Worm (Caenorhabditis elegans) whole organism, midembryonic: ENCODE results near the gene C48B4.3.

Source experiments
- T22C8.4 ChIP-seq: fragments of 200-800 bp; sonication (Bioruptor generic); IDR thresholded peaks from 2 replicates; pipeline ENCODE4 v1.3.6; 2022; ENCODE audit warnings: missing genetic modification characterization, missing compliant biosample characterization
- cog-1 ChIP-seq: sonication (generic microtip); optimal IDR thresholded peaks from 2 replicates; lab custom pipeline; 2016; ENCODE audit warnings: missing genetic modification characterization, missing compliant biosample characterization
- flt-1 ChIP-seq: fragments of 200-800 bp; sonication (Bioruptor generic); IDR thresholded peaks from 2 replicates; pipeline ENCODE4 v1.3.6; 2022; ENCODE audit warnings: missing genetic modification characterization, missing compliant biosample characterization
- klf-2 ChIP-seq: fragments of 200-800 bp; sonication (Bioruptor generic); conservative IDR thresholded peaks from 2 replicates; pipeline ENCODE4 v1.3.6; 2022; ENCODE audit warnings: missing genetic modification reagents, missing genetic modification characterization, missing compliant biosample characterization
- med-1 ChIP-seq: sonication (generic microtip); optimal IDR thresholded peaks from 2 replicates; lab custom pipeline; 2017; ENCODE audit warnings: missing genetic modification characterization, mild to moderate bottlenecking, missing compliant biosample characterization, antibody characterized with exemption, missing genetic modification reagents; ENCODE audit not compliant: insufficient read depth
- ref-1 ChIP-seq: fragments of 200-800 bp; sonication (Bioruptor generic); conservative IDR thresholded peaks from 2 replicates; pipeline ENCODE4 v1.3.6; 2022; ENCODE audit warnings: missing genetic modification reagents, missing genetic modification characterization, missing compliant biosample characterization
- tab-1 ChIP-seq: fragments of 200-800 bp; sonication (Bioruptor generic); IDR thresholded peaks from 2 replicates; pipeline ENCODE4 v1.3.6; 2022; ENCODE audit warnings: missing genetic modification characterization, missing compliant biosample characterization
- ztf-23 ChIP-seq: fragments of 200-800 bp; sonication (Bioruptor generic); IDR thresholded peaks from 2 replicates; pipeline ENCODE4 v1.3.6; 2022; ENCODE audit warnings: missing genetic modification reagents, missing genetic modification characterization, missing compliant biosample characterization
- ztf-29 ChIP-seq: fragments of 200-800 bp; sonication (Bioruptor generic); IDR thresholded peaks from 2 replicates; pipeline ENCODE4 v1.3.6; 2022; ENCODE audit warnings: missing genetic modification reagents, missing genetic modification characterization, missing compliant biosample characterization

Gene C48B4.3

ce11 chrIII:9564410-9564809 is 17.8 kb downstream of the C48B4.3 start, which contains the start of gene C48B4.10:
C48B4.10 (minus strand) TSS chrIII:9564510.
- TF ChIP-seq T22C8.4 (GFP tag; lab: Robert Waterston, UW) = no peak
- TF ChIP-seq klf-2 (GFP tag; lab: Robert Waterston, UW) = no peak
- no peak for TF ChIP-seq ztf-23
- TF ChIP-seq cog-1 (tag; lab: Kevin White, UChicago) = no peak
- TF ChIP-seq flt-1 = no peak
- TF ChIP-seq med-1 (GFP tag; lab: Kevin White, UChicago) = no peak
- no peak for TF ChIP-seq ztf-29 (GFP tag; lab: Robert Waterston, UW)
- no peak for TF ChIP-seq ref-1 (GFP tag; lab: Robert Waterston, UW)
- TF ChIP-seq tab-1 = no peak

DNA sequence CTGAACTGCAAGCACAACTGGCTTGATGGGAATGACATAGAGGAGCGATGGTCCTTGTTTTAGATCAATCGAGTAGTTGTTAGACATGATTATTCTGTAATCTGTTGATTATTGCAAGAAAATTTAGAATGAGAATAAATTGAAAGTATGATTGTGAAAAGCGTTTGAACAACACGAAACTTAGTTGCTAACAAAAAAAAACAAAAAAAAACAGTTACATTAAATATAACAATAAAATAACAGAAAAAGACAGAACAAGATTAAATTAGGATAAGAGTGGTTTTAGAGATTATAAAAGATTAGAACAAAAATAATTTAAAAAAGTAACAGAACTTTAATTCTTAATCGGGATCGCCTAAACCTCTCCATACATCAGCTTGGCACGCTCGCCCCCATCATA is 19.0 kb downstream of the C48B4.3 start, which contains the start of gene C48B4.9:
Gene C48B4.9, minus strand, starts transcription at position 101 of the 400 bp plus-strand sequence.
- TF ChIP-seq flt-1 (no peak), ref-1 (GFP tag; lab: Robert Waterston, UW) (no peak)

- TF ChIP-seq cog-1 (tag; lab: Kevin White, UChicago) (no peak), ztf-29 (GFP tag; lab: Robert Waterston, UW) (no peak), ztf-23 (no peak), klf-2 (GFP tag; lab: Robert Waterston, UW) (no peak), T22C8.4 (GFP tag; lab: Robert Waterston, UW) (no peak), ref-1 (GFP tag; lab: Robert Waterston, UW) (no peak), tab-1 (no peak), flt-1 (no peak), med-1 (GFP tag; lab: Kevin White, UChicago) (no peak)
These were observed 21.0 kb downstream of the C48B4.3 start, which contains the start of gene C48B4.8 for ce11 chrIII:9561158-9561557. C48B4.8 (minus strand) TSS chrIII:9561258.

DNA sequence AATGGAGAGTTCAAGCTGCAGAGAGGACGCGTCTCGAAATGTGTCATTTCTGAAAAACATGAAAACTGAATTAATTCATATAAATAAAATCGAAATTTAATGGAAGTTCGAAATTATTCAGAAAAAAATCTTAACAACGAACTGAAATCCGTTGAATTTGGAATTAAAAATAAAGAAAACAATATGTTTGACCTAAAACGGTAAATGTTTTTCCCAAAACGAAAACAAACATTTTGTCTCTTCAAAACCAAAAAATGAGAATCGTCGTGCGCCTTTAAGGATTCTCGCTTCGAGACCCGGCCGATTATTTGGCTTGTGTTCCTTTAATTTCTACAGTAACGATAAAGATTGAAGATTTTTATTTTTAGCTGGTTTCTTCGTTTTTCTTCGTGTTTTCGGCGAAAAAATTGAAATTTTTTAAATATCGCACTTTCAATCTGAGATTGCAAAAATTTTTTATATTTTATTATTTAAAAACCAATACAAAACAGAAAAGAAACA is 22.8 kb downstream of the C48B4.3 start, which contains the start of gene C48B4.7:
Gene C48B4.7, minus strand, starts transcription at position 51 of the 501 bp plus-strand sequence.
- TF ChIP-seq tab-1 (no peak), T22C8.4 (GFP tag; lab: Robert Waterston, UW) (no peak), cog-1 (tag; lab: Kevin White, UChicago) (no peak), ref-1 (GFP tag; lab: Robert Waterston, UW) (no peak), med-1 (GFP tag; lab: Kevin White, UChicago) (no peak), flt-1 (no peak), ztf-29 (GFP tag; lab: Robert Waterston, UW) (no peak), ztf-23 (no peak), klf-2 (GFP tag; lab: Robert Waterston, UW) (no peak)

ce11 chrIII:9558463-9558862 is 23.7 kb downstream of the C48B4.3 start, which contains the start of gene C48B4.6:
C48B4.6 (minus strand) TSS chrIII:9558563.
- TF ChIP-seq cog-1 (tag; lab: Kevin White, UChicago) (no peak), med-1 (GFP tag; lab: Kevin White, UChicago) (no peak)

DNA sequence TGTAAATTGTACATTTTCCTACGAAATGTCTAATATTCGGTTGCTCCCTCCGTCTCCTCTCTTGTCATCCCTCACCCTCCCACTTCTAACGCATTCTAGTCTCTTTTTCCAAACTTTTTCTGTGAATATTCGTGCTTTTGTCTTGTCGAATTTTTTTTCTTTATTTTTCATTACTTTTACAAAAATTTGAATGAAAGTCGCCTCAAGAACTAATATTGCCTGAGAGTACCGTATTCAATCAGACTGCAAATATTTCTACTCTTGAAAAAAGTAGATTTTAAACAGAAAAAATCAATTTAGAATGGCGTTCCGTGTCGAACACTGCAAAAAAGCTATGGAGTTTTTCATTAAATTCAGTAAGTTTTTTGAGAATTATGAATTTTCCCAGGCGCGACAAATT is 25.9 kb downstream of the C48B4.3 start, which contains the start of gene ZK1098.11:
Gene ZK1098.11, plus strand, starts transcription at position 301 of the 400 bp plus-strand sequence.
- no peak for TF ChIP-seq med-1 (GFP tag; lab: Kevin White, UChicago)
- TF ChIP-seq cog-1 (tag; lab: Kevin White, UChicago) = no peak

- TF ChIP-seq tab-1 (no peak), med-1 (GFP tag; lab: Kevin White, UChicago) (no peak), klf-2 (GFP tag; lab: Robert Waterston, UW) (no peak), flt-1 (0 out of 2 replicates have a peak, but pooled peaks have one; percentile 63), T22C8.4 (GFP tag; lab: Robert Waterston, UW) (peak; percentile 90), cog-1 (tag; lab: Kevin White, UChicago) (peak; percentile 47), ref-1 (GFP tag; lab: Robert Waterston, UW) (no peak), ztf-29 (GFP tag; lab: Robert Waterston, UW) (no peak), ztf-23 (peak; percentile 70)
These were observed 36.0 kb downstream of the C48B4.3 start, which contains the start of gene unc-16 for ce11 chrIII:9546016-9546659. unc-16 (plus strand) TSS chrIII:9546258.

- TF ChIP-seq T22C8.4 (GFP tag; lab: Robert Waterston, UW) (no peak), med-1 (GFP tag; lab: Kevin White, UChicago) (no peak), tab-1 (no peak), ztf-29 (GFP tag; lab: Robert Waterston, UW) (no peak), ztf-23 (no peak), cog-1 (tag; lab: Kevin White, UChicago) (no peak), ref-1 (GFP tag; lab: Robert Waterston, UW) (no peak), flt-1 (no peak)
These were observed 37.4 kb downstream of the C48B4.3 start, which contains the start of gene ZK1098.12 for ce11 chrIII:9544820-9545219. ZK1098.12 (plus strand) TSS chrIII:9545120.

DNA sequence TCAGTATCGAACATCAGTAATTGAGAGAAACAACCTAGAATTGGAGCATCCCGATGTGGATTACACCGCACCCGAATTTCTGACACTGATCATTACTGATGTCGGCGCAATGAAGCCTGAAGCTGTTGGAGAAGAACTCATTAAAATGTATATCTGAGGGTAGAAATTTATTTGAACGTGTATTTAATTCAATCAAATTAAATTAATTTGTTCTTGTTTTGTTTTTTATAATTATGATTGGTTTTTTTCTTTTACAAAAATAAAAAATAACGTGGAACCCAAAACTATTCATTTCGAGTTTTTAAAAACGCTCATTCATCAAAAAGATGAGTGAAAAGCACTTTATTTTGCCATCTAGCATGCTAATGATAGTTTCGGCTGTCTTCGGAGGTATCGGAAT is 38.1 kb downstream of the C48B4.3 start, which contains the start of gene ZK1098.9:
Gene ZK1098.9, plus strand, starts transcription at position 301 of the 400 bp plus-strand sequence.
- TF ChIP-seq T22C8.4 (GFP tag; lab: Robert Waterston, UW) = no peak

ce11 chrIII:9542816-9543215 is 39.4 kb downstream of the C48B4.3 start, which contains the start of gene eif-2Balpha:
eif-2Balpha (plus strand) TSS chrIII:9543119.
- no peak for TF ChIP-seq ztf-23
- TF ChIP-seq T22C8.4 (GFP tag; lab: Robert Waterston, UW) = no peak
- TF ChIP-seq tab-1 = no peak
- TF ChIP-seq klf-2 (GFP tag; lab: Robert Waterston, UW) = no peak
- no peak for TF ChIP-seq flt-1
- TF ChIP-seq ref-1 (GFP tag; lab: Robert Waterston, UW) = no peak
- TF ChIP-seq cog-1 (tag; lab: Kevin White, UChicago) = no peak
- no peak for TF ChIP-seq ztf-29 (GFP tag; lab: Robert Waterston, UW)
- TF ChIP-seq med-1 (GFP tag; lab: Kevin White, UChicago) = no peak
